Worm (Caenorhabditis elegans): ENCODE measurements around the gene nlp-26.

Gene nlp-26

ce11 chrV:19622440-19622914 lies 9.2 kb downstream of the nlp-26 start, which contains the start of gene Y43F8C.3 (continued):
- no peak for TF ChIP-seq rnt-1 (tag; optimal IDR thresholded peaks at IDR 0.05)
- TF ChIP-seq ceh-2 (tag; optimal IDR thresholded peaks at IDR 0.05), result no peak
- TF ChIP-seq nhr-11 (tag; optimal IDR thresholded peaks at IDR 0.05), result no peak
- no peak for TF ChIP-seq madf-2 (tag; optimal IDR thresholded peaks at IDR 0.05)
- TF ChIP-seq hlh-15 (tag; optimal IDR thresholded peaks at IDR 0.05), result no peak
- TF ChIP-seq nhr-232 (tag; optimal IDR thresholded peaks at IDR 0.05), result no peak
- peak; percentile 20 for TF ChIP-seq ztf-16 (tag; optimal IDR thresholded peaks at IDR 0.05)
- TF ChIP-seq che-1 (tag; optimal IDR thresholded peaks at IDR 0.05), result peak; percentile 49
- peak; percentile 82 for TF ChIP-seq nfya-1 (tag; optimal IDR thresholded peaks at IDR 0.05)
- no peak for TF ChIP-seq ceh-14 (tag; optimal IDR thresholded peaks at IDR 0.05)
- TF ChIP-seq hlh-6 (tag; optimal IDR thresholded peaks at IDR 0.05), result no peak
- TF ChIP-seq F13H6.1 (tag; optimal IDR thresholded peaks at IDR 0.05), result no peak
- peak; percentile 21 for TF ChIP-seq hlh-13 (GFP tag; optimal IDR thresholded peaks at IDR 0.05)
- peak; percentile 41 for TF ChIP-seq elt-2 (tag; optimal IDR thresholded peaks at IDR 0.05)
- TF ChIP-seq tbx-7 (tag; optimal IDR thresholded peaks at IDR 0.05), result no peak
- TF ChIP-seq unc-3 (GFP tag; conservative IDR thresholded peaks at IDR 0.05), result no peak
- peak; percentile 5 for TF ChIP-seq unc-3 (tag; optimal IDR thresholded peaks at IDR 0.05)
- TF ChIP-seq sox-2 (GFP tag; IDR thresholded peaks at IDR 0.05), result no peak
- TF ChIP-seq ceh-45 (GFP tag; IDR thresholded peaks at IDR 0.05), result no peak
- no peak for TF ChIP-seq ceh-30 (tag; optimal IDR thresholded peaks at IDR 0.05)
- TF ChIP-seq syd-9 (tag; optimal IDR thresholded peaks at IDR 0.05), result peak; percentile 12
- no peak for TF ChIP-seq C38D4.7 (GFP tag; optimal IDR thresholded peaks at IDR 0.05)
- no peak for TF ChIP-seq elt-4 (tag; optimal IDR thresholded peaks at IDR 0.05)

DNA sequence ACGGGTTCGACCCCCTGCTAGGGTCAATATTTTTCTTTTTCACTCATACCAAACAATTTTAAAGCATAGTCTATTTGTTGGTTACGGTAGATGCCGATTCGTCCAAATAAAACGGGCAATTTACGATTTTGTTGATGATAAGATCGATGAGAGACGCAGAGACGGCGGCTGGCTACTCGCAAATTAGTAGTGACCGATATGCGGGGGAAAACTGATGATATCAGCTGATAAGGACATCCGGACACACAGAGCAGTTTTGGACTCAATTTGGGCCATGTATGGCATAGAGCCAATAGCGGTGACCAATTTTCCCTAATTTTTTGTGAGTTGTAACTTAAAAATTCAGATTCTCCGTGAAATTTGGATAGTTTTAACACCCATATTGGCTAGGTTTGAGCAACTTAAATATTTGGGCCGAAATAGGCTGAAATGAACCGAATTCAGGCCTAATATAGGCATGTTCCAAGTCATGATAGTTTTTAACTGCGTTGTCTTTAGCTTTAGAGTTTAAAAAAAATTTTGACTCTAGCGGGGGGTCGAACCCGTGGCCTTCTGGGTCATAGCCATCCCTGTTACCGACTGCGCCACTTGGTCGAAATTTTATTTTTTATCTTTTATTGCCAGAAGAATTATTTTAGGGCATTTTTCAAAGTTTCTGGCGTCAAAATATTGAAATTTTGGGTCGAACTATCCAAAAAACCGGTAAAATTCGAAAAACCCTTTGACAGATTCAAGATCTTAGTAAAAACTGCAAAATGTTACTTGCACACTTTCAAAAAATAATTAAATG lies 10.5 kb downstream of the nlp-26 start:
- TF ChIP-seq F13H6.1 (tag; optimal IDR thresholded peaks at IDR 0.05) (no peak), pha-2 (tag; optimal IDR thresholded peaks at IDR 0.05) (no peak), sox-4 (tag; optimal IDR thresholded peaks at IDR 0.05) (no peak), unc-3 (GFP tag; conservative IDR thresholded peaks at IDR 0.05) (no peak), unc-3 (tag; optimal IDR thresholded peaks at IDR 0.05) (no peak), elt-4 (tag; optimal IDR thresholded peaks at IDR 0.05) (no peak), elt-2 (tag; optimal IDR thresholded peaks at IDR 0.05) (peak; percentile 81)

- TF ChIP-seq nhr-11 (tag; optimal IDR thresholded peaks at IDR 0.05) (no peak), rnt-1 (tag; optimal IDR thresholded peaks at IDR 0.05) (no peak), lim-6 (tag; optimal IDR thresholded peaks at IDR 0.05) (no peak), dmd-4 (tag; optimal IDR thresholded peaks at IDR 0.05; ENCODE audit: borderline replicate concordance) (no peak), gmeb-2 (tag; optimal IDR thresholded peaks at IDR 0.05) (no peak), unc-3 (GFP tag; conservative IDR thresholded peaks at IDR 0.05) (no peak), unc-3 (tag; optimal IDR thresholded peaks at IDR 0.05) (no peak), eyg-1 (tag; optimal IDR thresholded peaks at IDR 0.05) (no peak), C08G9.2 (tag; optimal IDR thresholded peaks at IDR 0.05) (no peak), pqm-1 (tag; optimal IDR thresholded peaks at IDR 0.05) (no peak), syd-9 (tag; optimal IDR thresholded peaks at IDR 0.05) (no peak), C38D4.7 (GFP tag; optimal IDR thresholded peaks at IDR 0.05) (no peak), npax-4 (tag; optimal IDR thresholded peaks at IDR 0.05) (no peak)
Measured at ce11 chrV:19624749-19625148, 11.5 kb downstream of the nlp-26 start, which contains the start of gene dyf-19. TSS of gene dyf-19 (plus strand) at chrV:19625049.

DNA sequence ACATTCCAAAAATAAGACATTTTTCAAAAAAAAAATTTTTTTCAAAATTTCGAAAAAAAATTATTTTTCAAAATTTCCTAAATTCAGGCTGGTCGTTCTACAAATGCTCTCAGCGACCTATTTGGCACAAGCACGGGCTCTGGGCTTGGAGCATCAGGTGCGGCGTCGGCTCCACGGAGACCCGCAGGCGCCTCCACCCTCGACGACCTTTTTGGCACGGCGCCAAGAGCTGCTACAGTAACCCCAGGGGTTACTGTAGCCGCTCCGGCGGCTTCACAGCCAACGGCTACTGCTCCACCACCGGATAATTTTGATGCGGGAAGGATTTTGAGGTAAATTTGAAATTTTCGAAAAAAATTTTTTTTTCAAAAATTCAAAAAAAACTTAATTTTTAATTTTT lies 12.5 kb downstream of the nlp-26 start:
- no peak for TF ChIP-seq eyg-1 (tag; optimal IDR thresholded peaks at IDR 0.05)
- TF ChIP-seq nhr-232 (tag; optimal IDR thresholded peaks at IDR 0.05), result no peak
- TF ChIP-seq ceh-19 (GFP tag; optimal IDR thresholded peaks at IDR 0.05), result no peak
- no peak for TF ChIP-seq K09A11.1 (tag; optimal IDR thresholded peaks at IDR 0.05; ENCODE audit: insufficient read depth)
